Worm (Caenorhabditis elegans) whole organism, L3 larva: Measurements from ENCODE around the gene ceh-99.

Experiments used
- ZK546.5 ChIP-seq: sonication (generic microtip); optimal IDR thresholded peaks from 2 replicates; lab custom pipeline; 2017; ENCODE audit warnings: missing biosample characterization, missing genetic modification characterization
- aly-2 ChIP-seq: fragments of 150-350 bp; optimal IDR thresholded peaks from 2 replicates; lab custom pipeline; 2014; ENCODE audit warnings: missing biosample characterization, missing genetic modification characterization
- ceh-16 ChIP-seq: sonication (generic microtip); optimal IDR thresholded peaks from 2 replicates; lab custom pipeline; 2017; ENCODE audit warnings: missing biosample characterization, missing genetic modification characterization
- ceh-28 ChIP-seq: fragments of 150-350 bp; optimal IDR thresholded peaks from 2 replicates; lab custom pipeline; 2014; ENCODE audit warnings: missing biosample characterization, missing genetic modification reagents, missing genetic modification characterization
- egl-27 ChIP-seq: sonication (generic microtip); optimal IDR thresholded peaks from 4 replicates; lab custom pipeline; 2017; ENCODE audit warnings: missing biosample characterization, missing genetic modification reagents, missing genetic modification characterization
- egl-5 ChIP-seq: fragments of 150-350 bp; optimal IDR thresholded peaks from 2 replicates; lab custom pipeline; 2017; ENCODE audit warnings: missing biosample characterization, missing genetic modification reagents, missing genetic modification characterization, inconsistent platforms
- elt-3 ChIP-seq, 3 experiments: fragments of 150-350 bp in 1 of 3; sonication (generic microtip) in 2 of 3; optimal IDR thresholded peaks; 2 replicates in 2 of 3; 4 replicates in 1 of 3; lab custom pipeline; 2014 to 2017; ENCODE audit warnings: missing biosample characterization in 3 of 3, missing genetic modification characterization in 3 of 3
- fkh-10 ChIP-seq: sonication (generic microtip); optimal IDR thresholded peaks from 2 replicates; lab custom pipeline; 2017; ENCODE audit warnings: missing biosample characterization, missing genetic modification reagents, missing genetic modification characterization
- fos-1 ChIP-seq: fragments of 150-350 bp; optimal IDR thresholded peaks from 2 replicates; lab custom pipeline; 2014; ENCODE audit warnings: missing biosample characterization, missing genetic modification characterization
- hmg-11 ChIP-seq: sonication (generic microtip); optimal IDR thresholded peaks from 2 replicates; lab custom pipeline; 2016; ENCODE audit warnings: missing genetic modification characterization, missing compliant biosample characterization
- jun-1 ChIP-seq: fragments of 150-350 bp; optimal IDR thresholded peaks from 2 replicates; lab custom pipeline; 2014; ENCODE audit warnings: missing biosample characterization, missing genetic modification reagents, missing genetic modification characterization
- lin-15B ChIP-seq: fragments of 150-350 bp; optimal IDR thresholded peaks from 2 replicates; lab custom pipeline; 2014; ENCODE audit warnings: missing biosample characterization, missing genetic modification characterization
- lsy-12 ChIP-seq: sonication (generic microtip); optimal IDR thresholded peaks from 2 replicates; lab custom pipeline; 2016; ENCODE audit warnings: mild to moderate bottlenecking, missing genetic modification characterization, missing compliant biosample characterization
- mdl-1 ChIP-seq: fragments of 150-350 bp; optimal IDR thresholded peaks from 2 replicates; lab custom pipeline; 2014; ENCODE audit warnings: missing biosample characterization, missing genetic modification characterization
- nfya-1 ChIP-seq: sonication (generic microtip); optimal IDR thresholded peaks from 2 replicates; lab custom pipeline; 2017; ENCODE audit warnings: missing genetic modification characterization, mild to moderate bottlenecking, missing compliant biosample characterization, antibody characterized with exemption, moderate library complexity; ENCODE audit not compliant: insufficient read depth
- nhr-12 ChIP-seq: fragments of 150-350 bp; optimal IDR thresholded peaks from 2 replicates; lab custom pipeline; 2014; ENCODE audit warnings: missing biosample characterization, missing genetic modification characterization
- nhr-25 ChIP-seq: sonication (generic microtip); optimal IDR thresholded peaks from 2 replicates; lab custom pipeline; 2017; ENCODE audit warnings: missing biosample characterization, missing genetic modification characterization
- nhr-28 ChIP-seq: fragments of 150-350 bp; optimal IDR thresholded peaks from 2 replicates; lab custom pipeline; 2014; ENCODE audit warnings: missing biosample characterization, missing genetic modification characterization
- nhr-67 ChIP-seq: fragments of 150-350 bp; optimal IDR thresholded peaks from 2 replicates; lab custom pipeline; 2014; ENCODE audit warnings: missing biosample characterization, missing genetic modification characterization
- nhr-77 ChIP-seq: fragments of 150-350 bp; optimal IDR thresholded peaks from 2 replicates; lab custom pipeline; 2014; ENCODE audit warnings: missing biosample characterization, missing genetic modification characterization
- pha-4 ChIP-seq: fragments of 150-350 bp; optimal IDR thresholded peaks from 2 replicates; lab custom pipeline; 2014; ENCODE audit warnings: missing biosample characterization, missing genetic modification reagents, missing genetic modification characterization
- pqm-1 ChIP-seq: fragments of 150-350 bp; optimal IDR thresholded peaks from 2 replicates; lab custom pipeline; 2017; ENCODE audit warnings: missing biosample characterization, missing genetic modification characterization, inconsistent platforms
- sea-2 ChIP-seq: fragments of 150-350 bp; sonication (generic microtip); optimal IDR thresholded peaks from 4 replicates; lab custom pipeline; 2014; ENCODE audit warnings: missing biosample characterization, missing genetic modification reagents, missing genetic modification characterization
- skn-1 ChIP-seq: fragments of 150-350 bp; optimal IDR thresholded peaks from 2 replicates; lab custom pipeline; 2014; ENCODE audit warnings: missing biosample characterization, missing genetic modification characterization
- snpc-4 ChIP-seq: fragments of 150-350 bp; optimal IDR thresholded peaks from 2 replicates; lab custom pipeline; 2014; ENCODE audit warnings: missing biosample characterization, missing genetic modification characterization
- tbx-2 ChIP-seq: sonication (generic microtip); optimal IDR thresholded peaks from 2 replicates; lab custom pipeline; 2016; ENCODE audit warnings: mild to moderate bottlenecking, missing genetic modification characterization, missing compliant biosample characterization
- unc-39 ChIP-seq: sonication (generic microtip); optimal IDR thresholded peaks from 4 replicates; lab custom pipeline; 2017; ENCODE audit warnings: missing biosample characterization, missing genetic modification characterization
- zag-1 ChIP-seq: fragments of 150-350 bp; optimal IDR thresholded peaks from 2 replicates; lab custom pipeline; 2014; ENCODE audit warnings: missing biosample characterization, missing genetic modification characterization
- ztf-11 ChIP-seq: fragments of 150-350 bp; optimal IDR thresholded peaks from 2 replicates; lab custom pipeline; 2014; ENCODE audit warnings: missing biosample characterization, missing genetic modification characterization
- ztf-4 ChIP-seq: fragments of 150-350 bp; optimal IDR thresholded peaks from 2 replicates; lab custom pipeline; 2014; ENCODE audit warnings: missing biosample characterization, missing genetic modification characterization

ceh-99 gene

DNA sequence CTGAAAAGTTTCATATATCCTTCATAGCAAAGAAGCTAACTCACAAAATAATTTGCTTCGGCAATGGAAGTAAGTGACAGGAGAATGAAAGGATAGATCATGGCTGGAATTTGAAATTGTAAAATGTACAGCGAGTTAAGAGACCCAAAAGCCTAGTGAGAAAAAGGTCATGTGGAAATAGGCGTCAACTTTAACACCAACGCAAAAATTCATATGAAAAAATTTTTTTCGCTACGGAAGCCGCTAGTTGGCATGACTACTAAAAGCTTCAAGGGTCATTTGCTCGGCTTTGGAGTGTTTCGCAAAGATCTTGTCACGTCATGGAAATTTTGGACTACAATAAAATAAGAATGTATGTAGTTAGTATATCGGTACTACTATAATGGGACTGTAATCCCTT lies 50.7 kb downstream of the ceh-99 start, which contains the start of gene Y38E10A.1:
Gene Y38E10A.1 (minus strand): TSS at position 101 of the 400 bp plus-strand sequence.
- TF ChIP-seq nhr-28 (tag; lab: Kevin White, UChicago), result no peak
- TF ChIP-seq nfya-1 (tag; lab: Kevin White, UChicago), result no peak
- no peak for TF ChIP-seq unc-39
- TF ChIP-seq ceh-28 (tag; lab: Kevin White, UChicago), result no peak
- no peak for TF ChIP-seq pha-4
- TF ChIP-seq nhr-77 (tag; lab: Kevin White, UChicago), result no peak
- no peak for TF ChIP-seq mdl-1 (tag; lab: Kevin White, UChicago)
- TF ChIP-seq hmg-11 (tag; lab: Kevin White, UChicago), result no peak
- no peak for TF ChIP-seq jun-1 (tag; lab: Kevin White, UChicago)
- no peak for TF ChIP-seq ZK546.5
- TF ChIP-seq zag-1 (tag; lab: Kevin White, UChicago), result no peak
- no peak for TF ChIP-seq ztf-4 (tag; lab: Kevin White, UChicago)
- TF ChIP-seq fkh-10 (GFP tag; lab: Kevin White, UChicago), result no peak
- TF ChIP-seq, all 47 proteins: peak for 0

DNA sequence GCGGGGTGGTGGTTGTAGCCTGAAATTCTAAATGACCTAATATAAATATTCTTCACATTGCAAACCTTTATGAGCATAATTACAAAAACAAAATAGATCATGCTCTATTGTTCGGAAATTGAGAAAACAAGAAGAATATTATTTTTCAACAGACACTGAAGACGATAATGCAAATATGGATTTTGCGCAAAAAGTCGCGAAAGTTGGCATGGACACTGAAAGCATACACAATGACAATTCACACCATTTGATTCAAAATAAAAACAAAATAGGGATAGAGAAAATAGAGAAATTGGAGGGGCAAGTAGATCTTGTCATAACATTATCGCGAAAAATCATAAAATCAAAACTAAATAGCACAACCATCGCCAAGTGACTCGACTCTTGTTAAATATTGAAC lies 53.0 kb downstream of the ceh-99 start, which contains the start of gene Y38E10A.35:
Gene Y38E10A.35 (minus strand): TSS at position 101 of the 400 bp plus-strand sequence.
- no peak for TF ChIP-seq nhr-12 (tag; lab: Kevin White, UChicago)
- no peak for TF ChIP-seq unc-39
- no peak for TF ChIP-seq hmg-11 (tag; lab: Kevin White, UChicago)
- no peak for TF ChIP-seq zag-1 (tag; lab: Kevin White, UChicago)
- no peak for TF ChIP-seq nhr-28 (tag; lab: Kevin White, UChicago)
- TF ChIP-seq egl-27 (tag; lab: Kevin White, UChicago), result no peak
- TF ChIP-seq pqm-1 (tag; lab: Kevin White, UChicago), result no peak
- TF ChIP-seq skn-1, result no peak
- TF ChIP-seq egl-5 (tag; lab: Kevin White, UChicago), result no peak
- no peak for TF ChIP-seq fos-1 (tag; lab: Kevin White, UChicago)
- TF ChIP-seq nhr-25 (tag; lab: Kevin White, UChicago), result no peak

DNA sequence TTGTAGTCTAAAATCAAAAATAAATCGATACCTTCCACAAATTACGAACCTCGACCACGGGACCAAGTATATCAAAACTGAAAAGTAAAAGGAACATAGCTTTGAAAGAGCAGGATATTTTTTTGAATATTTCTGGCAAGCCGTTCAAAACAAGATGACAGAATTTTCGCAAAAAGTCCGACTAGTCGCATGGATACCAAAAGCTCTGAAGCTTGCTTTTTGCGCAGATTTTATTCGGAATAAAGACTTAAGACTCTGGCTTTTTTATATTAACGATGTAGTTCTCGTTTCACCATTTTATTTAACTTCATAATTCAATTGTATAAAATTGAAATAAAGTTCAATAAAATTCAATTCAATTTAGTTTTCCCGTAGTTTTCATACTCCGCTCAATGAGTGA lies 53.8 kb downstream of the ceh-99 start, which contains the start of gene Y38E10A.2:
Gene Y38E10A.2 (minus strand): TSS at position 101 of the 400 bp plus-strand sequence.
- TF ChIP-seq egl-5 (tag; lab: Kevin White, UChicago) (no peak), fkh-10 (GFP tag; lab: Kevin White, UChicago) (no peak), nhr-67 (no peak), nhr-25 (tag; lab: Kevin White, UChicago) (no peak), tbx-2 (tag; lab: Kevin White, UChicago) (no peak), aly-2 (tag; lab: Kevin White, UChicago) (no peak), zag-1 (tag; lab: Kevin White, UChicago) (no peak), lsy-12 (tag; lab: Kevin White, UChicago) (no peak), hmg-11 (tag; lab: Kevin White, UChicago) (no peak), unc-39 (no peak), lin-15B (tag; lab: Kevin White, UChicago) (no peak), ztf-11 (tag; lab: Kevin White, UChicago) (no peak), ceh-16 (tag; lab: Kevin White, UChicago) (no peak), sea-2 (GFP tag; lab: Kevin White, UChicago) (no peak), egl-27 (tag; lab: Kevin White, UChicago) (no peak), elt-3 (tag; optimal IDR thresholded peaks at IDR 0.05; lab: Kevin White, UChicago) (no peak), snpc-4 (tag; lab: Kevin White, UChicago) (no peak), nhr-12 (tag; lab: Kevin White, UChicago) (no peak)
- TF ChIP-seq, all 47 proteins: peak for 0
